Fruit fly (Drosophila melanogaster) whole organism, pupa: ENCODE measurements around the gene Naa40.

Experiments
- CG10348 ChIP-seq: fragments of 200-800 bp; sonication (Bioruptor generic); IDR thresholded peaks from 2 replicates; pipeline ENCODE4 v1.3.6; 2022; ENCODE audit warnings: missing biosample characterization, missing genetic modification characterization
- CG12605 ChIP-seq: fragments of 200-800 bp; sonication (Bioruptor generic); IDR thresholded peaks from 2 replicates; pipeline ENCODE4 v1.3.6; 2022; ENCODE audit warnings: missing biosample characterization, missing genetic modification characterization
- CG13204 ChIP-seq: fragments of 200-800 bp; sonication (Bioruptor generic); optimal IDR thresholded peaks from 2 replicates; lab custom pipeline; 2018; ENCODE audit warnings: missing biosample characterization, mild to moderate bottlenecking, missing genetic modification characterization, moderate library complexity
- CG14655 ChIP-seq: fragments of 200-800 bp; sonication (Bioruptor generic); optimal IDR thresholded peaks from 3 replicates; lab custom pipeline; 2017; ENCODE audit warnings: mild to moderate bottlenecking, missing biosample characterization, missing genetic modification reagents, missing genetic modification characterization
- CG15710 ChIP-seq: fragments of 200-800 bp; sonication (Bioruptor generic); optimal IDR thresholded peaks from 2 replicates; lab custom pipeline; 2018; ENCODE audit warnings: missing biosample characterization, mild to moderate bottlenecking, missing genetic modification characterization, moderate library complexity
- CG17806 ChIP-seq: fragments of 200-800 bp; sonication (Bioruptor generic); optimal IDR thresholded peaks from 2 replicates; lab custom pipeline; 2018; ENCODE audit warnings: missing biosample characterization, mild to moderate bottlenecking, missing genetic modification characterization, moderate library complexity
- CG32121 ChIP-seq: fragments of 200-800 bp; sonication (Bioruptor generic); IDR thresholded peaks from 2 replicates; pipeline ENCODE4 v1.3.6; 2022; ENCODE audit warnings: missing biosample characterization, missing genetic modification characterization
- CG34367 ChIP-seq: fragments of 200-800 bp; sonication (Bioruptor generic); optimal IDR thresholded peaks from 2 replicates; lab custom pipeline; 2018; ENCODE audit warnings: missing biosample characterization, mild to moderate bottlenecking, missing genetic modification characterization
- CG4496 ChIP-seq: fragments of 200-800 bp; sonication (Bioruptor generic); IDR thresholded peaks from 3 replicates; pipeline ENCODE4 v1.3.6; 2022; ENCODE audit warnings: missing biosample characterization, missing genetic modification characterization
- CG8159 ChIP-seq: fragments of 200-800 bp; sonication (Bioruptor generic); optimal IDR thresholded peaks from 3 replicates; lab custom pipeline; 2018; ENCODE audit warnings: missing biosample characterization, mild to moderate bottlenecking, missing genetic modification characterization, moderate library complexity
- CG8301 ChIP-seq: fragments of 200-800 bp; sonication (Bioruptor generic); optimal IDR thresholded peaks from 2 replicates; lab custom pipeline; 2018; ENCODE audit warnings: missing biosample characterization, mild to moderate bottlenecking, missing genetic modification characterization
- CG9948 ChIP-seq: fragments of 200-800 bp; sonication (Bioruptor generic); optimal IDR thresholded peaks from 2 replicates; lab custom pipeline; 2018; ENCODE audit warnings: missing biosample characterization, mild to moderate bottlenecking, missing genetic modification characterization, moderate library complexity
- D1 ChIP-seq: fragments of 200-800 bp; sonication (Bioruptor generic); optimal IDR thresholded peaks from 2 replicates; lab custom pipeline; 2018; ENCODE audit warnings: missing biosample characterization, mild to moderate bottlenecking, missing genetic modification characterization, moderate library complexity
- EcR ChIP-seq: fragments of 200-800 bp; sonication (Bioruptor generic); optimal IDR thresholded peaks from 3 replicates; lab custom pipeline; 2019; ENCODE audit warnings: missing biosample characterization, missing genetic modification characterization, mild to moderate bottlenecking, moderate library complexity, missing genetic modification reagents
- Ets98B ChIP-seq: fragments of 200-800 bp; sonication (Bioruptor generic); IDR thresholded peaks from 2 replicates; pipeline ENCODE4 v1.3.6; 2022; ENCODE audit warnings: missing biosample characterization, missing genetic modification characterization
- Pif1A ChIP-seq: fragments of 200-800 bp; sonication (Bioruptor generic); optimal IDR thresholded peaks from 3 replicates; lab custom pipeline; 2016; ENCODE audit warnings: missing biosample characterization, missing genetic modification characterization
- Pif1B ChIP-seq: fragments of 200-800 bp; sonication (Bioruptor generic); optimal IDR thresholded peaks from 3 replicates; lab custom pipeline; 2016; ENCODE audit warnings: missing biosample characterization, missing genetic modification characterization
- Snoo ChIP-seq: fragments of 200-800 bp; sonication (Bioruptor generic); optimal IDR thresholded peaks from 3 replicates; lab custom pipeline; 2017; ENCODE audit warnings: missing biosample characterization, mild to moderate bottlenecking, missing genetic modification characterization, inconsistent platforms
- fd96Ca ChIP-seq: fragments of 200-800 bp; sonication (Bioruptor generic); IDR thresholded peaks from 3 replicates; pipeline ENCODE4 v1.3.6; 2022; ENCODE audit warnings: missing biosample characterization, missing genetic modification characterization
- gl ChIP-seq: fragments of 200-800 bp; sonication (Bioruptor generic); optimal IDR thresholded peaks from 2 replicates; lab custom pipeline; 2018; ENCODE audit warnings: missing biosample characterization, mild to moderate bottlenecking, missing genetic modification characterization
- rn ChIP-seq: fragments of 200-800 bp; sonication (Bioruptor generic); IDR thresholded peaks from 2 replicates; pipeline ENCODE4 v1.3.6; 2022; ENCODE audit warnings: missing biosample characterization, missing genetic modification characterization

Gene Naa40

dm6 chr3R:29726277-29726676 lies 1.5 kb upstream of the Naa40 start:
- TF ChIP-seq EcR (peak; percentile 4), CG14655 (no peak), CG15710 (tag; lab: Kevin White, UChicago) (no peak)

- TF ChIP-seq CG12605 (peak; percentile 18; the same call in 1 of the 2 replicates), CG15710 (tag; lab: Kevin White, UChicago) (peak; percentile 23), Pif1A (GFP tag; lab: Kevin White, UChicago) (no peak), CG8301 (peak; percentile 50), CG4496 (peak; percentile 56; the same call in 2 of the 3 replicates), CG9948 (tag; lab: Kevin White, UChicago) (no peak), CG13204 (GFP tag; lab: Kevin White, UChicago) (no peak), Snoo (tag; lab: Kevin White, UChicago) (peak; percentile 61), CG8159 (tag; lab: Kevin White, UChicago) (peak; percentile 40), Pif1B (GFP tag; lab: Kevin White, UChicago) (no peak), D1 (tag; lab: Kevin White, UChicago) (no peak), CG34367 (tag; lab: Kevin White, UChicago) (peak; percentile 28), rn (GFP tag; lab: Robert Waterston, UW) (peak; percentile 19; the same call in 1 of the 2 replicates), gl (tag; lab: Kevin White, UChicago) (peak; percentile 67), CG17806 (tag; lab: Kevin White, UChicago) (peak; percentile 18), CG32121 (GFP tag; lab: Robert Waterston, UW) (peak; percentile 57; the same call in 1 of the 2 replicates), fd96Ca (GFP tag; lab: Robert Waterston, UW) (peak; percentile 49; the same call in 1 of the 3 replicates), CG10348 (GFP tag; lab: Robert Waterston, UW) (no peak), Ets98B (peak; percentile 34), EcR (no peak), CG14655 (no peak)
Observed at dm6 chr3R:29725577-29726240, 959 bp upstream of the Naa40 start, which contains the start of gene Kul. Gene Kul (plus strand): TSS chr3R:29725830.

- TF ChIP-seq CG32121 (GFP tag; lab: Robert Waterston, UW) (no peak), EcR (peak; percentile 24), CG17806 (tag; lab: Kevin White, UChicago) (no peak), CG8159 (tag; lab: Kevin White, UChicago) (no peak), Ets98B (peak; percentile 34; the same call in 1 of the 2 replicates), fd96Ca (GFP tag; lab: Robert Waterston, UW) (no peak), CG12605 (peak; percentile 62; the same call in 1 of the 2 replicates), rn (GFP tag; lab: Robert Waterston, UW) (no peak), CG4496 (0 out of 3 replicates have a peak, but pooled peaks have one; percentile 52)
Observed at dm6 chr3R:29723048-29723656, 1.6 kb downstream of the Naa40 start, which contains the start of gene Pcd. Gene Pcd (plus strand): TSS chr3R:29723163.

dm6 chr3R:29722238-29722637 lies 2.5 kb downstream of the Naa40 start, which contains the start of gene CG34296:
Gene CG34296 (plus strand): TSS chr3R:29722538.
- TF ChIP-seq fd96Ca (GFP tag; lab: Robert Waterston, UW) (no peak), CG4496 (no peak), CG14655 (no peak), CG12605 (no peak), CG32121 (GFP tag; lab: Robert Waterston, UW) (no peak), CG8301 (no peak), Pif1A (GFP tag; lab: Kevin White, UChicago) (no peak), Snoo (tag; lab: Kevin White, UChicago) (no peak), Ets98B (no peak), D1 (tag; lab: Kevin White, UChicago) (no peak), CG8159 (tag; lab: Kevin White, UChicago) (no peak), CG13204 (GFP tag; lab: Kevin White, UChicago) (no peak), Pif1B (GFP tag; lab: Kevin White, UChicago) (no peak), EcR (no peak), CG34367 (tag; lab: Kevin White, UChicago) (no peak), CG10348 (GFP tag; lab: Robert Waterston, UW) (no peak), CG9948 (tag; lab: Kevin White, UChicago) (no peak)

- no peak for TF ChIP-seq CG15710 (tag; lab: Kevin White, UChicago)
- TF ChIP-seq CG32121 (GFP tag; lab: Robert Waterston, UW) = no peak
- TF ChIP-seq CG9948 (tag; lab: Kevin White, UChicago) = no peak
- no peak for TF ChIP-seq EcR
- TF ChIP-seq CG12605 = no peak
- no peak for TF ChIP-seq D1 (tag; lab: Kevin White, UChicago)
Observed at dm6 chr3R:29718363-29718762, 6.4 kb downstream of the Naa40 start, which contains the start of gene CG15506. Gene CG15506 (plus strand): TSS chr3R:29718663.

- TF ChIP-seq CG8301 = peak; percentile 43
- no peak for TF ChIP-seq Pif1B (GFP tag; lab: Kevin White, UChicago)
- TF ChIP-seq Ets98B = peak; percentile 54
- no peak for TF ChIP-seq fd96Ca (GFP tag; lab: Robert Waterston, UW)
- TF ChIP-seq CG12605 = peak; percentile 44; the same call in 1 of the 2 replicates
- no peak for TF ChIP-seq EcR
- TF ChIP-seq gl (tag; lab: Kevin White, UChicago) = no peak
- peak; percentile 7 for TF ChIP-seq CG15710 (tag; lab: Kevin White, UChicago)
- peak; percentile 13 for TF ChIP-seq CG17806 (tag; lab: Kevin White, UChicago)
- TF ChIP-seq Snoo (tag; lab: Kevin White, UChicago) = no peak
- TF ChIP-seq CG8159 (tag; lab: Kevin White, UChicago) = peak; percentile 18
- TF ChIP-seq CG4496 = peak; percentile 76
- no peak for TF ChIP-seq CG13204 (GFP tag; lab: Kevin White, UChicago)
- TF ChIP-seq CG9948 (tag; lab: Kevin White, UChicago) = no peak
- TF ChIP-seq Pif1A (GFP tag; lab: Kevin White, UChicago) = peak; percentile 8
- TF ChIP-seq D1 (tag; lab: Kevin White, UChicago) = no peak
- 0 out of 2 replicates have a peak, but pooled peaks have one; percentile 15 for TF ChIP-seq CG10348 (GFP tag; lab: Robert Waterston, UW)
- no peak for TF ChIP-seq rn (GFP tag; lab: Robert Waterston, UW)
- peak; percentile 45; the same call in 1 of the 2 replicates for TF ChIP-seq CG32121 (GFP tag; lab: Robert Waterston, UW)
- TF ChIP-seq CG34367 (tag; lab: Kevin White, UChicago) = no peak
- peak; percentile 25 for TF ChIP-seq CG14655
Observed at dm6 chr3R:29717519-29717918, 7.2 kb downstream of the Naa40 start.
